Fruit fly (Drosophila melanogaster): ENCODE results near the gene sofe.

sofe gene

dm6 chrX:10822678-10823440 is 34.4 kb downstream of the sofe start (continued):
- TF ChIP-seq slbo (GFP tag; IDR thresholded peaks at IDR 0.05) (peak; percentile 58), Bteb2 (GFP tag; optimal IDR thresholded peaks at IDR 0.05) (peak; percentile 7), CG17359 (tag; optimal IDR thresholded peaks at IDR 0.05) (peak; percentile 72), ara (GFP tag; IDR thresholded peaks at IDR 0.05) (peak; percentile 31; the same call in 1 of the 2 replicates), stc (GFP tag; IDR thresholded peaks at IDR 0.05) (no peak), Dp (GFP tag; optimal IDR thresholded peaks at IDR 0.05) (no peak), CG16779 (GFP tag; IDR thresholded peaks at IDR 0.05) (no peak), Poxn (GFP tag; IDR thresholded peaks at IDR 0.05) (no peak), NFAT (GFP tag; IDR thresholded peaks at IDR 0.05) (no peak), crp (GFP tag; optimal IDR thresholded peaks at IDR 0.05) (peak in 1 of 2 experiments; percentile 46), Doc3 (GFP tag; IDR thresholded peaks at IDR 0.05; ENCODE audit: partially characterized antibody) (no peak), CG15601 (tag; optimal IDR thresholded peaks at IDR 0.05) (peak; percentile 62), CG17385 (GFP tag; optimal IDR thresholded peaks at IDR 0.05) (peak; percentile 53), pan (optimal IDR thresholded peaks at IDR 0.05) (no peak), pan (GFP tag; optimal IDR thresholded peaks at IDR 0.05 in 1 of 2, IDR thresholded peaks at IDR 0.05 in 1 of 2) (no peak), nerfin-1 (tag; optimal IDR thresholded peaks at IDR 0.05) (peak; percentile 67), disco-r (GFP tag; optimal IDR thresholded peaks at IDR 0.05) (no peak), D (optimal IDR thresholded peaks at IDR 0.05) (no peak), D (GFP tag; optimal IDR thresholded peaks at IDR 0.05) (peak; percentile 76), Drgx (GFP tag; IDR thresholded peaks at IDR 0.05) (no peak), CG18476 (GFP tag; optimal IDR thresholded peaks at IDR 0.05) (peak; percentile 71), kay (GFP tag; optimal IDR thresholded peaks at IDR 0.05) (no peak), CG4854 (GFP tag; optimal IDR thresholded peaks at IDR 0.05) (peak; percentile 51), sob (GFP tag; IDR thresholded peaks at IDR 0.05) (no peak), nom (GFP tag; optimal IDR thresholded peaks at IDR 0.05) (no peak), CG5953 (GFP tag; IDR thresholded peaks at IDR 0.05) (no peak), Sin3A (optimal IDR thresholded peaks at IDR 0.05) (no peak), rib (GFP tag; IDR thresholded peaks at IDR 0.05) (no peak), CG2712 (tag; optimal IDR thresholded peaks at IDR 0.05) (peak; percentile 87), oc (tag; optimal IDR thresholded peaks at IDR 0.05) (peak; percentile 53), CG32767 (GFP tag; IDR thresholded peaks at IDR 0.05) (0 out of 2 replicates have a peak, but pooled peaks have one; percentile 52), CG15073 (GFP tag; optimal IDR thresholded peaks at IDR 0.05) (no peak), fru (optimal IDR thresholded peaks at IDR 0.05) (no peak), CG13287 (GFP tag; IDR thresholded peaks at IDR 0.05; ENCODE audit: partially characterized antibody) (no peak), CG16815 (GFP tag; optimal IDR thresholded peaks at IDR 0.05) (peak; percentile 86), Scr (GFP tag; IDR thresholded peaks at IDR 0.05; ENCODE audit: partially characterized antibody) (no peak), CG4424 (GFP tag; optimal IDR thresholded peaks at IDR 0.05) (peak; percentile 49), bbx (GFP tag; IDR thresholded peaks at IDR 0.05; ENCODE audit: partially characterized antibody) (no peak), CG12769 (tag; optimal IDR thresholded peaks at IDR 0.05) (peak; percentile 51), Xrp1 (GFP tag; IDR thresholded peaks at IDR 0.05) (peak; percentile 78), Doc2 (GFP tag; IDR thresholded peaks at IDR 0.05) (no peak), CG6272 (GFP tag; IDR thresholded peaks at IDR 0.05) (no peak), exex (tag; optimal IDR thresholded peaks at IDR 0.05) (peak; percentile 13), CG2875 (GFP tag; optimal IDR thresholded peaks at IDR 0.05) (peak; percentile 2), Mrtf (GFP tag; IDR thresholded peaks at IDR 0.05) (0 out of 3 replicates have a peak, but pooled peaks have one; percentile 25), CG6254 (GFP tag; optimal IDR thresholded peaks at IDR 0.05) (peak; percentile 68), tap (tag; optimal IDR thresholded peaks at IDR 0.05) (peak; percentile 68), CG17361 (GFP tag; IDR thresholded peaks at IDR 0.05) (peak; percentile 86), CG13296 (GFP tag; optimal IDR thresholded peaks at IDR 0.05) (peak; percentile 63), B-H1 (GFP tag; IDR thresholded peaks at IDR 0.05) (no peak), mam (GFP tag; optimal IDR thresholded peaks at IDR 0.05) (no peak)
